Worm (Caenorhabditis elegans): ENCODE measurements around the gene rocf-1.

The rocf-1 gene

DNA sequence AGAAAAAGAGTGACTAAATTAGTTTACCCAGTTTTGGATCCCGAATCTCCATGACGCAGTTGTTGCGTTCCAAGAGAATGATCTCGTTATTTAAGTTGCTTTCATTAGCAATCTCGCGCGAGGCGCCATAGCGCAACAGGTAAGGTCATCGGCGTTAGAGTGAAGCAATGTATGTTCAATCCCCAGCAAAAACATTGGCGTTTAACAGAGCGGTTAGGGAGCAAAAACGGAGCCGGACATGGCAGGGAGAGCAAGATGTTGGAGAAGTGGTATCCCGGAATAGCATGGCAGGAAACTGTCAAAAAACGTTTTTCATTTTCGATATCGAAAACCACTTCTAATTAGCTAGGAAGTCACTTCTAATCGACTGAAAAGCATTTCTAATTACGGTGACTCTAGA lies 10.0 kb downstream of the rocf-1 start (continued):
- TF ChIP-seq vab-7 (GFP tag; IDR thresholded peaks at IDR 0.05) (0 out of 2 replicates have a peak, but pooled peaks have one; percentile 49), ctbp-1 (GFP tag; IDR thresholded peaks at IDR 0.05) (no peak), cey-2 (tag; optimal IDR thresholded peaks at IDR 0.05; ENCODE audit: borderline replicate concordance, insufficient read depth) (no peak), gei-8 (GFP tag; optimal IDR thresholded peaks at IDR 0.05) (no peak), jun-1 (tag; optimal IDR thresholded peaks at IDR 0.05) (no peak), nhr-11 (tag; optimal IDR thresholded peaks at IDR 0.05) (no peak), zfp-3 (GFP tag; conservative IDR thresholded peaks at IDR 0.05) (no peak), lin-15B (tag; optimal IDR thresholded peaks at IDR 0.05) (no peak), nhr-6 (tag; optimal IDR thresholded peaks at IDR 0.05) (no peak), hif-1 (tag; optimal IDR thresholded peaks at IDR 0.05) (no peak), zip-11 (GFP tag; IDR thresholded peaks at IDR 0.05) (no peak), daf-19 (GFP tag; conservative IDR thresholded peaks at IDR 0.05) (peak; percentile 69; the same call in 1 of the 2 replicates), dpl-1 (GFP tag; optimal IDR thresholded peaks at IDR 0.05) (no peak), daf-8 (GFP tag; IDR thresholded peaks at IDR 0.05) (no peak), F44E2.7 (GFP tag; IDR thresholded peaks at IDR 0.05) (peak; percentile 48; the same call in 1 of the 2 replicates), Y105C5A.15 (GFP tag; IDR thresholded peaks at IDR 0.05) (peak; percentile 82; the same call in 1 of the 2 replicates), hlh-30 (tag; optimal IDR thresholded peaks at IDR 0.05; ENCODE audit: insufficient read depth) (no peak), F37D6.2 (tag; optimal IDR thresholded peaks at IDR 0.05) (no peak), nhr-28 (tag; optimal IDR thresholded peaks at IDR 0.05) (no peak), unc-62 (GFP tag; optimal IDR thresholded peaks at IDR 0.05 in 1 of 2) (no peak), unc-62 (tag; optimal IDR thresholded peaks at IDR 0.05) (no peak), ztf-11 (tag; optimal IDR thresholded peaks at IDR 0.05) (no peak), dmd-9 (GFP tag; IDR thresholded peaks at IDR 0.05) (no peak), fkh-10 (GFP tag; optimal IDR thresholded peaks at IDR 0.05) (no peak), set-16 (GFP tag; IDR thresholded peaks at IDR 0.05) (no peak)

DNA sequence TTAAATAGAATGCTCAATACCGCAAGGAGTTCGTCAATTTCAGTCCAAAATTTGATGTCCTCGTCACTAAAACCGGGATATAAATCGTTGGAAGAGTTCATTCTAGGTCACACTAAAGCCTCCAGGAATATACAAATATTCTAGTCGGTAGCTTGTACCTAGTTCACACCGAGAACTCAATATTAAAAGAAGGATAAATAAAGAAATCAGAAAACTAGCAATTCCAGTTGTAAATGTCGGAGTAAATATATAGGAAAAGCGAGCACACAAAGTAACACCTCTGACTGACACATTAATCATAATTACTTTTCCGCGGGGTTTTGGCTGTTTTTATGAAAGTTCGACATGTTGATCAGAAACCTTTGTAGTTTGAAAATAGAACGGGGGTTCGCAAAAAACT lies 12.9 kb downstream of the rocf-1 start, which contains the start of gene srw-33:
TSS of gene srw-33 (minus strand) at position 101 of the 400 bp plus-strand sequence.
- TF ChIP-seq cey-2 (tag; optimal IDR thresholded peaks at IDR 0.05; ENCODE audit: borderline replicate concordance, insufficient read depth) (no peak), aha-1 (tag) (no peak), Y75B8A.6 (GFP tag; IDR thresholded peaks at IDR 0.05) (no peak), daf-12 (tag; optimal IDR thresholded peaks at IDR 0.05) (no peak), egl-43 (GFP tag; IDR thresholded peaks at IDR 0.05) (no peak), zip-2 (tag; optimal IDR thresholded peaks at IDR 0.05) (no peak), zag-1 (tag; optimal IDR thresholded peaks at IDR 0.05) (no peak), F37D6.2 (tag; optimal IDR thresholded peaks at IDR 0.05) (no peak), lin-13 (GFP tag; optimal IDR thresholded peaks at IDR 0.05) (no peak), lir-3 (tag; optimal IDR thresholded peaks at IDR 0.05) (no peak), sdz-12 (GFP tag; optimal IDR thresholded peaks at IDR 0.05) (no peak), mdl-1 (tag; optimal IDR thresholded peaks at IDR 0.05) (no peak), nhr-42 (GFP tag; IDR thresholded peaks at IDR 0.05) (no peak), gei-8 (GFP tag; optimal IDR thresholded peaks at IDR 0.05) (no peak), php-3 (GFP tag; IDR thresholded peaks at IDR 0.05) (no peak), vab-7 (GFP tag; IDR thresholded peaks at IDR 0.05) (no peak), aly-2 (tag; optimal IDR thresholded peaks at IDR 0.05) (no peak)

DNA sequence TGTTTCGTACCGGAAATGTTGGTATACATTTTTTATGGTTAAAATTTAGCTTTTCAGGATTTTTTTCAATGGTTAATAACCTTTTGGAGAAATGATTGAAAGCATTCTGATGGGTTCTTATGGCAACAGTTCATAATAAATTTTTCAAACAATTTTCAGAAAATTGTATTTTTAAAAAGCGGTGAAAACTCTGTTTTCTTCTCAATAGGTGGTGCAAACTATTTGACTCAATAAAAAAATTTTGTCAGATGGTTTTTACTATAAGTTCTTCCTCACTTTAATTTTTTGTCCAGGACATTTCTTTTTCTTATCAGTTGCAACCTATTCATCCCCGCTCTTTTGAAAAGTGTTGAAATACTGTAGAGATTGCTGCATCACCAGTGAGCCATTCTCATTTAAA lies 15.4 kb downstream of the rocf-1 start, which contains the start of gene T26H5.14:
TSS of gene T26H5.14 (plus strand) at position 301 of the 400 bp plus-strand sequence.
- TF ChIP-seq nhr-237 (tag; optimal IDR thresholded peaks at IDR 0.05) (no peak), ztf-11 (tag; optimal IDR thresholded peaks at IDR 0.05) (no peak), mxl-3 (GFP tag; optimal IDR thresholded peaks at IDR 0.05) (no peak), F10B5.3 (tag; optimal IDR thresholded peaks at IDR 0.05) (no peak), nhr-41 (GFP tag; IDR thresholded peaks at IDR 0.05) (no peak), unc-39 (tag; optimal IDR thresholded peaks at IDR 0.05) (no peak)
